Worm (Caenorhabditis elegans): Measurements from ENCODE around the gene sto-5.
A peak's percentile ranks its signal among the peaks of the same experiment; 100 is the strongest.

Gene sto-5

DNA sequence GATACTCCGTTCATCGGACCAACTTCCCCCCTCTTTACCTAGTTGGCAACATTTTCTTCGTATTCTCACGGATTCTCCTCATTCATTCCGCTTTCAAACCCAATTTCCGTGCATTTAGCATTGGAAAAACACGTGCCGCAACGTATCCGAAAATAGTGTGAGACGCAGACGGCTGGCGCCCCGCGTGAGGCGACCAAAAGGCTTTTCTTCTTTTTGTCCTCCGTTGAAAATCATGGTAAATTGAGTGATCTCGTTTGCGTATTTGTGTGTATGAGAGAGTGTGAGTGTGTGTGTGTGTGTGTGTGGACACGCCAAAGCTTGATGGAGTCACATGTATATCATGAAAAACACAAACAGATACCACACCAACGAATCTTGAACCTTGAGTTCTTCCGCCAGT, 28.4 kb downstream of the sto-5 start (continued):
- TF ChIP-seq F49E8.2 (tag; optimal IDR thresholded peaks at IDR 0.05; ENCODE audit: insufficient read depth) = no peak
- TF ChIP-seq dox-1 (GFP tag; IDR thresholded peaks at IDR 0.05) = peak; percentile 69
- TF ChIP-seq Y53G8AR.9 (GFP tag; conservative IDR thresholded peaks at IDR 0.05) = peak; percentile 62; the same call in 1 of the 2 replicates
- TF ChIP-seq akir-1 (GFP tag; optimal IDR thresholded peaks at IDR 0.05) = no peak
- no peak for TF ChIP-seq bed-1 (GFP tag; IDR thresholded peaks at IDR 0.05)
- peak; percentile 57 for TF ChIP-seq F52B5.7 (tag; optimal IDR thresholded peaks at IDR 0.05)
- peak; percentile 24 for TF ChIP-seq B0035.1 (tag; optimal IDR thresholded peaks at IDR 0.05)
- TF ChIP-seq dpff-1 (tag; optimal IDR thresholded peaks at IDR 0.05) = no peak
- TF ChIP-seq ets-4 (GFP tag; optimal IDR thresholded peaks at IDR 0.05) = peak; percentile 45
- TF ChIP-seq zim-3 (tag; optimal IDR thresholded peaks at IDR 0.05) = no peak
- no peak for TF ChIP-seq F39B2.1 (GFP tag; IDR thresholded peaks at IDR 0.05)
- TF ChIP-seq ama-1 (optimal IDR thresholded peaks at IDR 0.05) = peak; percentile 59
- TF ChIP-seq ama-1 (GFP tag; optimal IDR thresholded peaks at IDR 0.05) = no peak
- no peak for TF ChIP-seq lag-1 (GFP tag; IDR thresholded peaks at IDR 0.05)
- peak in 1 of 2 experiments; percentile 52 for TF ChIP-seq let-607 (tag; optimal IDR thresholded peaks at IDR 0.05)
- no peak for TF ChIP-seq ztf-28 (GFP tag; IDR thresholded peaks at IDR 0.05)
- TF ChIP-seq ztf-18 (tag; optimal IDR thresholded peaks at IDR 0.05) = peak; percentile 13
- TF ChIP-seq ztf-22 (GFP tag; optimal IDR thresholded peaks at IDR 0.05) = peak; percentile 56
- TF ChIP-seq repo-1 (tag; optimal IDR thresholded peaks at IDR 0.05) = peak; percentile 55
- no peak for TF ChIP-seq ztf-25 (GFP tag; IDR thresholded peaks at IDR 0.05)
- peak; percentile 72 for TF ChIP-seq madf-10 (tag; optimal IDR thresholded peaks at IDR 0.05)
- no peak for TF ChIP-seq Y56A3A.18 (GFP tag; IDR thresholded peaks at IDR 0.05)
- peak; percentile 91 for TF ChIP-seq zfh-2 (GFP tag; conservative IDR thresholded peaks at IDR 0.05)
- TF ChIP-seq ZK185.1 (tag; optimal IDR thresholded peaks at IDR 0.05; ENCODE audit: poor library complexity, severe bottlenecking) = peak; percentile 52
- peak; percentile 86 for TF ChIP-seq ceh-27 (GFP tag; optimal IDR thresholded peaks at IDR 0.05)
- TF ChIP-seq lir-1 (GFP tag; conservative IDR thresholded peaks at IDR 0.05) = peak; percentile 73
- no peak for TF ChIP-seq rec-8 (tag; optimal IDR thresholded peaks at IDR 0.05)
- TF ChIP-seq sea-2 (GFP tag; IDR thresholded peaks at IDR 0.05) = no peak
- no peak for TF ChIP-seq ceh-79 (tag; optimal IDR thresholded peaks at IDR 0.05)
- no peak for TF ChIP-seq attf-6 (GFP tag; IDR thresholded peaks at IDR 0.05)
- TF ChIP-seq F22D6.2 (tag; optimal IDR thresholded peaks at IDR 0.05) = peak; percentile 66
- no peak for TF ChIP-seq mxl-1 (tag; optimal IDR thresholded peaks at IDR 0.05)
- no peak for TF ChIP-seq hsf-1 (GFP tag; IDR thresholded peaks at IDR 0.05)
- TF ChIP-seq K12H6.12 (tag; optimal IDR thresholded peaks at IDR 0.05) = peak; percentile 98
- TF ChIP-seq ceh-58 (GFP tag; IDR thresholded peaks at IDR 0.05) = no peak
- TF ChIP-seq hmg-1.2 (GFP tag; IDR thresholded peaks at IDR 0.05) = peak; percentile 81
- TF ChIP-seq mcd-1 (GFP tag; IDR thresholded peaks at IDR 0.05) = peak; percentile 61
- no peak for TF ChIP-seq cebp-2 (GFP tag; IDR thresholded peaks at IDR 0.05)
- TF ChIP-seq egl-44 (GFP tag; IDR thresholded peaks at IDR 0.05) = no peak
- peak; percentile 65 for TF ChIP-seq pbrm-1 (GFP tag; IDR thresholded peaks at IDR 0.05)
- peak; percentile 85 for TF ChIP-seq chd-7 (tag; optimal IDR thresholded peaks at IDR 0.05)
- peak; percentile 93 for TF ChIP-seq attf-5 (GFP tag; optimal IDR thresholded peaks at IDR 0.05)
- TF ChIP-seq hrde-1 (tag; optimal IDR thresholded peaks at IDR 0.05; ENCODE audit: borderline replicate concordance) = no peak
- TF ChIP-seq lsy-27 (tag; optimal IDR thresholded peaks at IDR 0.05; ENCODE audit: borderline replicate concordance, insufficient read depth) = no peak
- no peak for TF ChIP-seq F23B12.7 (tag; optimal IDR thresholded peaks at IDR 0.05; ENCODE audit: insufficient read depth)
- no peak for TF ChIP-seq rpc-1 (optimal IDR thresholded peaks at IDR 0.05)
- TF ChIP-seq rpc-1 (tag; optimal IDR thresholded peaks at IDR 0.05) = no peak
- TF ChIP-seq F33H1.4 (GFP tag; IDR thresholded peaks at IDR 0.05) = no peak
- no peak for TF ChIP-seq snpc-1.1 (tag; optimal IDR thresholded peaks at IDR 0.05; ENCODE audit: insufficient read depth)
